Worm (Caenorhabditis elegans): ENCODE data around the gene qui-1.

qui-1 gene

DNA sequence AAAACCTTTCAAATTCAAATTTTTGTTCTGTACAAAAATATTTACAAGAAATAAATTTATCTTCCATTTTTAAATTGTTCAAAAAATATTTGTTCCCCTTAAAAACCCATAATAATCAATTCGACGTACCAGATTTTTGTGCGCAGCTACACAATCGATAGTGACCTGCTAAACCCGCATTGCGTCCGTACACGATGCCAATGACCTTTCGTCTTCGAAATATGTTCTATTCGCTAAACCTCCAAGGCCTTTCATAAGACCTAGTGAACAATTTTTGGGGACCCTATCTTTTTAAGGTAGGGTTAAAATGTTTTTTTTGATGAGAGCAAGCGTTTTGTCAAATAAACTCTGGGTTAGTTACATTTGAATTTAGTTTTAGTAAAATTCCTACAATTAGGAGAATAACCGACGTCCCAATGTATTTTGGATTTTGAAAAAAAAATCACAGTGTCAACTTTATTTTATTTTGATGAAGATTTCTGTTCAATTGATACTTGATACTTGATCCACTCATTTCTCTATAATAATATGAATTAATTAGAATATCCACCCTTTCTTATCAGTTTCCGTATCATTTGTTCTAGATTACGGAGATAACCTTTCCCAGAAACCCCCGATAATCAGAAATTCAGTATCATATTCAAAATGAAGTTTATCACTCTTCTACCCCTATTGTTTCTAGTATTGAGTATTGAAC lies 40.5 kb downstream of the qui-1 start, which contains the start of gene Y45F10B.59 (continued):
- TF ChIP-seq F10E7.11 (tag; optimal IDR thresholded peaks at IDR 0.05): no peak
- TF ChIP-seq F23B12.7 (tag; optimal IDR thresholded peaks at IDR 0.05; ENCODE audit: insufficient read depth): no peak
- TF ChIP-seq F22D6.2 (tag; optimal IDR thresholded peaks at IDR 0.05): no peak
- TF ChIP-seq ZK185.1 (tag; optimal IDR thresholded peaks at IDR 0.05; ENCODE audit: poor library complexity, severe bottlenecking): no peak
- TF ChIP-seq dpff-1 (tag; optimal IDR thresholded peaks at IDR 0.05): no peak
- no peak for TF ChIP-seq madf-8 (GFP tag; conservative IDR thresholded peaks at IDR 0.05)
- TF ChIP-seq somi-1 (GFP tag; optimal IDR thresholded peaks at IDR 0.05): no peak
- TF ChIP-seq akir-1 (GFP tag; optimal IDR thresholded peaks at IDR 0.05): no peak
- TF ChIP-seq cebp-1 (GFP tag; IDR thresholded peaks at IDR 0.05): no peak
- no peak for TF ChIP-seq cebp-1 (tag; optimal IDR thresholded peaks at IDR 0.05)
- peak; percentile 84 for TF ChIP-seq snpc-3.4 (tag; optimal IDR thresholded peaks at IDR 0.05)
- TF ChIP-seq fkh-3 (tag; optimal IDR thresholded peaks at IDR 0.05): no peak
- TF ChIP-seq nhr-90 (tag; optimal IDR thresholded peaks at IDR 0.05): no peak
- peak; percentile 57 for TF ChIP-seq D2030.7 (GFP tag; IDR thresholded peaks at IDR 0.05)
- TF ChIP-seq nhr-120 (GFP tag; IDR thresholded peaks at IDR 0.05): no peak
- TF ChIP-seq ztf-28 (GFP tag; IDR thresholded peaks at IDR 0.05): no peak
- no peak for TF ChIP-seq attf-3 (GFP tag; conservative IDR thresholded peaks at IDR 0.05)
- TF ChIP-seq sptf-2 (GFP tag; optimal IDR thresholded peaks at IDR 0.05): no peak
- no peak for TF ChIP-seq Y56A3A.18 (GFP tag; IDR thresholded peaks at IDR 0.05)
- no peak for TF ChIP-seq F37B4.10 (GFP tag; IDR thresholded peaks at IDR 0.05)
- peak; percentile 81 for TF ChIP-seq snpc-1.3 (tag; optimal IDR thresholded peaks at IDR 0.05; ENCODE audit: insufficient read depth)
- TF ChIP-seq snpc-4 (GFP tag; optimal IDR thresholded peaks at IDR 0.05): peak; percentile 92
- peak; percentile 90 to 94 (median 92) for TF ChIP-seq snpc-4 (tag; optimal IDR thresholded peaks at IDR 0.05)
- TF ChIP-seq egl-44 (GFP tag; IDR thresholded peaks at IDR 0.05): no peak
- TF ChIP-seq Y53G8AR.9 (GFP tag; conservative IDR thresholded peaks at IDR 0.05): no peak
- peak; percentile 97 for TF ChIP-seq hmg-1.2 (GFP tag; IDR thresholded peaks at IDR 0.05)
- TF ChIP-seq F57A8.1 (GFP tag; optimal IDR thresholded peaks at IDR 0.05): no peak
- TF ChIP-seq ceh-40 (GFP tag; IDR thresholded peaks at IDR 0.05): no peak
- no peak for TF ChIP-seq F57C9.4 (tag; optimal IDR thresholded peaks at IDR 0.05)
- peak; percentile 68 for TF ChIP-seq tbp1 (GFP tag; optimal IDR thresholded peaks at IDR 0.05)
- no peak for TF ChIP-seq attf-5 (GFP tag; optimal IDR thresholded peaks at IDR 0.05)
- no peak for TF ChIP-seq C06A6.2 (GFP tag; conservative IDR thresholded peaks at IDR 0.05)
- no peak for TF ChIP-seq F55B11.4 (tag; optimal IDR thresholded peaks at IDR 0.05; ENCODE audit: borderline replicate concordance, insufficient read depth)
- no peak for TF ChIP-seq ztf-26 (tag; optimal IDR thresholded peaks at IDR 0.05)
- TF ChIP-seq ceh-58 (GFP tag; IDR thresholded peaks at IDR 0.05): no peak
- TF ChIP-seq tbx-9 (tag; optimal IDR thresholded peaks at IDR 0.05; ENCODE audit: borderline replicate concordance): no peak
- no peak for TF ChIP-seq gei-17 (GFP tag; optimal IDR thresholded peaks at IDR 0.05)
- TF ChIP-seq F33H1.4 (GFP tag; IDR thresholded peaks at IDR 0.05): no peak
- TF ChIP-seq lin-26 (GFP tag; IDR thresholded peaks at IDR 0.05): no peak
- no peak for TF ChIP-seq unc-62 (GFP tag; optimal IDR thresholded peaks at IDR 0.05)
- no peak for TF ChIP-seq madf-3 (GFP tag; IDR thresholded peaks at IDR 0.05)
- no peak for TF ChIP-seq aptf-2 (GFP tag; conservative IDR thresholded peaks at IDR 0.05)
- no peak for TF ChIP-seq hmg-20 (GFP tag; IDR thresholded peaks at IDR 0.05)
- TF ChIP-seq atf-7 (tag; optimal IDR thresholded peaks at IDR 0.05): no peak
- TF ChIP-seq bed-1 (GFP tag; IDR thresholded peaks at IDR 0.05): no peak
- TF ChIP-seq hsf-1 (GFP tag; IDR thresholded peaks at IDR 0.05): 0 out of 2 replicates have a peak, but pooled peaks have one; percentile 20
- no peak for TF ChIP-seq B0336.3 (GFP tag; IDR thresholded peaks at IDR 0.05)
- no peak for TF ChIP-seq Y53F4B.3 (GFP tag; IDR thresholded peaks at IDR 0.05)
